Worm (Caenorhabditis elegans): ENCODE data around the gene swt-3.

The swt-3 gene

ce11 chrIV:10817030-10817429 is 36.5 kb upstream of the swt-3 start (continued):
- TF ChIP-seq T26A8.4 (GFP tag; IDR thresholded peaks at IDR 0.05) (no peak), F10B5.3 (tag; optimal IDR thresholded peaks at IDR 0.05) (no peak), mep-1 (tag; optimal IDR thresholded peaks at IDR 0.05) (peak; percentile 26), D1046.2 (GFP tag; IDR thresholded peaks at IDR 0.05) (no peak), ztf-11 (tag; optimal IDR thresholded peaks at IDR 0.05) (no peak), lim-7 (GFP tag; IDR thresholded peaks at IDR 0.05) (peak; percentile 61; the same call in 1 of the 2 replicates), hlh-11 (tag; optimal IDR thresholded peaks at IDR 0.05) (peak; percentile 28), arid-1 (GFP tag; conservative IDR thresholded peaks at IDR 0.05) (no peak), php-3 (GFP tag; IDR thresholded peaks at IDR 0.05) (no peak), mxl-2 (GFP tag; conservative IDR thresholded peaks at IDR 0.05) (no peak), nhr-28 (tag; optimal IDR thresholded peaks at IDR 0.05) (no peak), daf-12 (tag; optimal IDR thresholded peaks at IDR 0.05) (no peak), madf-9 (GFP tag; conservative IDR thresholded peaks at IDR 0.05) (peak; percentile 14; the same call in 1 of the 2 replicates), nhr-11 (tag; optimal IDR thresholded peaks at IDR 0.05) (no peak), R02D3.7 (tag; optimal IDR thresholded peaks at IDR 0.05) (no peak), hlh-30 (tag; optimal IDR thresholded peaks at IDR 0.05; ENCODE audit: insufficient read depth) (peak; percentile 48), egl-27 (tag; optimal IDR thresholded peaks at IDR 0.05) (no peak), rbr-2 (tag; optimal IDR thresholded peaks at IDR 0.05) (no peak), mdl-1 (tag; optimal IDR thresholded peaks at IDR 0.05) (peak in 1 of 2 experiments; percentile 73), unc-62 (GFP tag; optimal IDR thresholded peaks at IDR 0.05 in 1 of 2) (no peak), unc-62 (tag; optimal IDR thresholded peaks at IDR 0.05) (no peak), zip-2 (tag; optimal IDR thresholded peaks at IDR 0.05) (no peak), zfp-2 (tag; optimal IDR thresholded peaks at IDR 0.05) (no peak), lin-15B (tag; optimal IDR thresholded peaks at IDR 0.05) (no peak)

- TF ChIP-seq hmg-1.1 (GFP tag; IDR thresholded peaks at IDR 0.05) (no peak), nhr-25 (tag; optimal IDR thresholded peaks at IDR 0.05; ENCODE audit: borderline replicate concordance, insufficient read depth) (peak; percentile 55), mep-1 (tag; optimal IDR thresholded peaks at IDR 0.05) (peak; percentile 12), nhr-28 (tag; optimal IDR thresholded peaks at IDR 0.05) (peak; percentile 50)
Observed at ce11 chrIV:10815950-10816349, 35.5 kb upstream of the swt-3 start.

- peak; percentile 61; the same call in 1 of the 2 replicates for TF ChIP-seq ceh-20 (GFP tag; IDR thresholded peaks at IDR 0.05)
- no peak for TF ChIP-seq hif-1 (tag; optimal IDR thresholded peaks at IDR 0.05)
Observed at ce11 chrIV:10812099-10812498, 31.6 kb upstream of the swt-3 start, which contains the start of gene miz-1. TSS of gene miz-1 (plus strand) at chrIV:10812399.

ce11 chrIV:10811388-10811787 is 30.9 kb upstream of the swt-3 start:
- 0 out of 2 replicates have a peak, but pooled peaks have one; percentile 12 for TF ChIP-seq lin-38 (GFP tag; IDR thresholded peaks at IDR 0.05)
- TF ChIP-seq hlh-11 (tag; optimal IDR thresholded peaks at IDR 0.05): peak; percentile 7
- TF ChIP-seq unc-130 (GFP tag; optimal IDR thresholded peaks at IDR 0.05): no peak
- TF ChIP-seq skn-1 (tag; optimal IDR thresholded peaks at IDR 0.05): no peak
- TF ChIP-seq aha-1 (tag): peak; percentile 76
- TF ChIP-seq mxl-3 (GFP tag; optimal IDR thresholded peaks at IDR 0.05): no peak
- peak; percentile 21; the same call in 1 of the 2 replicates for TF ChIP-seq set-16 (GFP tag; IDR thresholded peaks at IDR 0.05)
- no peak for TF ChIP-seq R02D3.7 (tag; optimal IDR thresholded peaks at IDR 0.05)
- TF ChIP-seq lin-15B (tag; optimal IDR thresholded peaks at IDR 0.05): no peak
- no peak for TF ChIP-seq dmd-8 (GFP tag; IDR thresholded peaks at IDR 0.05)
- TF ChIP-seq madf-9 (GFP tag; conservative IDR thresholded peaks at IDR 0.05): peak; percentile 64

ce11 chrIV:10810820-10811219 is 30.3 kb upstream of the swt-3 start:
- TF ChIP-seq ztf-7 (tag; optimal IDR thresholded peaks at IDR 0.05): no peak
- TF ChIP-seq ZK546.5 (tag; optimal IDR thresholded peaks at IDR 0.05): no peak
- TF ChIP-seq mxl-3 (GFP tag; optimal IDR thresholded peaks at IDR 0.05): peak; percentile 12
- TF ChIP-seq lsy-2 (tag; optimal IDR thresholded peaks at IDR 0.05): peak in 1 of 2 experiments; percentile 26
- TF ChIP-seq nhr-28 (tag; optimal IDR thresholded peaks at IDR 0.05): peak; percentile 78
- peak; percentile 44; the same call in 1 of the 2 replicates for TF ChIP-seq nhr-41 (GFP tag; IDR thresholded peaks at IDR 0.05)
- peak; percentile 84 for TF ChIP-seq dve-1 (tag; optimal IDR thresholded peaks at IDR 0.05; ENCODE audit: insufficient read depth)
- TF ChIP-seq mep-1 (tag; optimal IDR thresholded peaks at IDR 0.05): peak; percentile 5
- no peak for TF ChIP-seq mes-2 (tag; optimal IDR thresholded peaks at IDR 0.05; ENCODE audit: poor library complexity, severe bottlenecking)
- TF ChIP-seq daf-16 (GFP tag; optimal IDR thresholded peaks at IDR 0.05): no peak
- peak; percentile 60 for TF ChIP-seq daf-16 (tag; optimal IDR thresholded peaks at IDR 0.05)
- peak; percentile 52 for TF ChIP-seq hlh-11 (tag; optimal IDR thresholded peaks at IDR 0.05)
- TF ChIP-seq dmd-6 (GFP tag; IDR thresholded peaks at IDR 0.05): peak; percentile 75
- peak; percentile 85 for TF ChIP-seq aha-1 (tag)
- peak; percentile 92 for TF ChIP-seq pqm-1 (tag; optimal IDR thresholded peaks at IDR 0.05)

All from whole organism, L4 larva.